Worm (Caenorhabditis elegans): Measurements from ENCODE around the gene pepm-1.

pepm-1 gene

ce11 chrV:14289363-14289762 lies 39.5 kb upstream of the pepm-1 start, which contains the start of gene F14D7.1:
F14D7.1 (minus strand) TSS chrV:14289463.
- TF ChIP-seq mls-2 (tag; optimal IDR thresholded peaks at IDR 0.05) (no peak), snpc-4 (tag; optimal IDR thresholded peaks at IDR 0.05) (no peak), lin-32 (GFP tag; optimal IDR thresholded peaks at IDR 0.05) (no peak), lin-13 (tag; optimal IDR thresholded peaks at IDR 0.05) (no peak), bed-3 (GFP tag; optimal IDR thresholded peaks at IDR 0.05) (no peak), ceh-39 (tag; optimal IDR thresholded peaks at IDR 0.05) (no peak), elt-1 (tag; optimal IDR thresholded peaks at IDR 0.05; ENCODE audit: borderline replicate concordance, insufficient read depth) (no peak), nhr-76 (tag; optimal IDR thresholded peaks at IDR 0.05) (no peak), hlh-1 (tag; optimal IDR thresholded peaks at IDR 0.05) (no peak), blmp-1 (tag; optimal IDR thresholded peaks at IDR 0.05) (no peak), unc-62 (GFP tag; optimal IDR thresholded peaks at IDR 0.05) (no peak)

ce11 chrV:14290636-14291035 lies 38.3 kb upstream of the pepm-1 start, which contains the start of gene F14D7.18:
F14D7.18 (minus strand) TSS chrV:14290736.
- TF ChIP-seq unc-39 (tag; optimal IDR thresholded peaks at IDR 0.05) (no peak), elt-3 (tag; optimal IDR thresholded peaks at IDR 0.05) (no peak), ces-1 (GFP tag; optimal IDR thresholded peaks at IDR 0.05) (no peak), pha-4 (tag; optimal IDR thresholded peaks at IDR 0.05) (no peak), unc-120 (tag; optimal IDR thresholded peaks at IDR 0.05; ENCODE audit: poor library complexity, severe bottlenecking) (no peak), blmp-1 (tag; optimal IDR thresholded peaks at IDR 0.05) (no peak), tbx-8 (GFP tag; optimal IDR thresholded peaks at IDR 0.05) (no peak)

ce11 chrV:14293667-14294194 lies 35.2 kb upstream of the pepm-1 start, which contains the start of gene F14D7.2:
F14D7.2 (minus strand) TSS chrV:14293717.
- TF ChIP-seq zip-8 (tag; optimal IDR thresholded peaks at IDR 0.05) (no peak), tbx-8 (GFP tag; optimal IDR thresholded peaks at IDR 0.05) (no peak), ham-2 (GFP tag; optimal IDR thresholded peaks at IDR 0.05) (no peak), unc-62 (GFP tag; optimal IDR thresholded peaks at IDR 0.05) (no peak), hlh-1 (tag; optimal IDR thresholded peaks at IDR 0.05) (no peak), cnd-1 (tag; optimal IDR thresholded peaks at IDR 0.05) (no peak), mls-2 (tag; optimal IDR thresholded peaks at IDR 0.05) (no peak), bed-3 (GFP tag; optimal IDR thresholded peaks at IDR 0.05) (no peak), sptf-1 (tag; optimal IDR thresholded peaks at IDR 0.05) (no peak), ces-1 (GFP tag; optimal IDR thresholded peaks at IDR 0.05) (no peak), ztf-11 (tag; optimal IDR thresholded peaks at IDR 0.05) (no peak), elt-1 (tag; optimal IDR thresholded peaks at IDR 0.05; ENCODE audit: borderline replicate concordance, insufficient read depth) (no peak), lin-13 (tag; optimal IDR thresholded peaks at IDR 0.05) (no peak), drap-1 (GFP tag; optimal IDR thresholded peaks at IDR 0.05) (no peak), flh-1 (GFP tag; optimal IDR thresholded peaks at IDR 0.05) (no peak), nhr-2 (tag; optimal IDR thresholded peaks at IDR 0.05) (no peak)

ce11 chrV:14294396-14294795 lies 34.5 kb upstream of the pepm-1 start, which contains the start of gene F14D7.9:
F14D7.9 (plus strand) TSS chrV:14294696.
- TF ChIP-seq zip-8 (tag; optimal IDR thresholded peaks at IDR 0.05) (no peak), drap-1 (GFP tag; optimal IDR thresholded peaks at IDR 0.05) (no peak), flh-1 (GFP tag; optimal IDR thresholded peaks at IDR 0.05) (no peak)

ce11 chrV:14296499-14296898 lies 32.4 kb upstream of the pepm-1 start, which contains the start of gene F14D7.3:
F14D7.3 (plus strand) TSS chrV:14296799.
- TF ChIP-seq lin-32 (GFP tag; optimal IDR thresholded peaks at IDR 0.05): no peak
- no peak for TF ChIP-seq mls-2 (tag; optimal IDR thresholded peaks at IDR 0.05)
- TF ChIP-seq elt-3 (tag; optimal IDR thresholded peaks at IDR 0.05): no peak
- TF ChIP-seq ceh-39 (tag; optimal IDR thresholded peaks at IDR 0.05): no peak
- TF ChIP-seq cnd-1 (tag; optimal IDR thresholded peaks at IDR 0.05): no peak
- no peak for TF ChIP-seq nhr-12 (tag; optimal IDR thresholded peaks at IDR 0.05)
- TF ChIP-seq ztf-11 (tag; optimal IDR thresholded peaks at IDR 0.05): no peak
- no peak for TF ChIP-seq zip-8 (tag; optimal IDR thresholded peaks at IDR 0.05)
- TF ChIP-seq ham-2 (GFP tag; optimal IDR thresholded peaks at IDR 0.05): no peak
- TF ChIP-seq mab-5 (tag; optimal IDR thresholded peaks at IDR 0.05): no peak
- TF ChIP-seq tbx-8 (GFP tag; optimal IDR thresholded peaks at IDR 0.05): no peak
- TF ChIP-seq ces-1 (GFP tag; optimal IDR thresholded peaks at IDR 0.05): no peak
- no peak for TF ChIP-seq mep-1 (tag; optimal IDR thresholded peaks at IDR 0.05)
- no peak for TF ChIP-seq pha-4 (tag; optimal IDR thresholded peaks at IDR 0.05)
- no peak for TF ChIP-seq lin-13 (tag; optimal IDR thresholded peaks at IDR 0.05)

Measured in whole organism, mixed stage, embryonic.